Fruit fly (Drosophila melanogaster) whole organism, embryonic: ENCODE data around the gene CG18213.

Source experiments
- Awh ChIP-seq: fragments of 200-800 bp; sonication (Bioruptor generic); IDR thresholded peaks from 2 replicates; pipeline ENCODE4, ENCODE4 v1.3.6; 2022; ENCODE audit warnings: missing biosample characterization, missing genetic modification characterization
- B-H1 ChIP-seq: fragments of 200-800 bp; sonication (Bioruptor generic); IDR thresholded peaks from 3 replicates; pipeline ENCODE4 v1.3.6; 2022; ENCODE audit warnings: missing biosample characterization, missing genetic modification characterization
- CG10209 ChIP-seq: fragments of 200-800 bp; sonication (Bioruptor generic); optimal IDR thresholded peaks from 3 replicates; lab custom pipeline; 2017; ENCODE audit warnings: missing biosample characterization, mild to moderate bottlenecking, missing genetic modification characterization, missing genetic modification reagents
- CG11456 ChIP-seq: fragments of 200-800 bp; sonication (Bioruptor generic); IDR thresholded peaks from 3 replicates; pipeline ENCODE4 v1.3.6; 2022; ENCODE audit warnings: missing biosample characterization, missing genetic modification characterization
- CG11560 ChIP-seq: fragments of 200-800 bp; sonication (Bioruptor generic); IDR thresholded peaks from 3 replicates; pipeline ENCODE4 v1.3.6; 2022; ENCODE audit warnings: missing biosample characterization, missing genetic modification characterization
- CG11723 ChIP-seq: fragments of 200-800 bp; sonication (Bioruptor generic); optimal IDR thresholded peaks from 2 replicates; lab custom pipeline; 2017; ENCODE audit warnings: missing biosample characterization, mild to moderate bottlenecking, missing genetic modification characterization
- CG12659 ChIP-seq: fragments of 200-800 bp; sonication (Bioruptor generic); optimal IDR thresholded peaks from 3 replicates; lab custom pipeline; 2017; ENCODE audit warnings: mild to moderate bottlenecking, missing biosample characterization, missing genetic modification reagents, missing genetic modification characterization
- CG13296 ChIP-seq: fragments of 200-800 bp; sonication (Bioruptor generic); optimal IDR thresholded peaks from 3 replicates; lab custom pipeline; 2018; ENCODE audit warnings: missing biosample characterization, mild to moderate bottlenecking, missing genetic modification characterization
- CG15011 ChIP-seq: fragments of 200-800 bp; sonication (Bioruptor generic); optimal IDR thresholded peaks from 3 replicates; lab custom pipeline; 2018; ENCODE audit warnings: missing biosample characterization, mild to moderate bottlenecking, missing genetic modification characterization
- CG15269 ChIP-seq: fragments of 200-800 bp; sonication (Bioruptor generic); optimal IDR thresholded peaks from 2 replicates; lab custom pipeline; 2018; ENCODE audit warnings: missing biosample characterization, mild to moderate bottlenecking, missing genetic modification characterization, moderate library complexity
- CG15696 ChIP-seq: fragments of 200-800 bp; sonication (Bioruptor generic); optimal IDR thresholded peaks from 2 replicates; lab custom pipeline; 2019; ENCODE audit warnings: missing biosample characterization, mild to moderate bottlenecking, missing genetic modification characterization, moderate library complexity
- CG17328 ChIP-seq: fragments of 200-800 bp; sonication (Bioruptor generic); IDR thresholded peaks from 2 replicates; pipeline ENCODE4 v1.3.6; 2022; ENCODE audit warnings: missing biosample characterization, missing genetic modification characterization
- CG2116 ChIP-seq: fragments of 200-800 bp; sonication (Bioruptor generic); optimal IDR thresholded peaks from 3 replicates; lab custom pipeline; 2018; ENCODE audit warnings: missing biosample characterization, mild to moderate bottlenecking, missing genetic modification characterization
- CG2889 ChIP-seq: fragments of 200-800 bp; sonication (Bioruptor generic); IDR thresholded peaks from 3 replicates; pipeline ENCODE4 v1.3.6; 2022; ENCODE audit warnings: missing biosample characterization, missing genetic modification characterization
- CG3407 ChIP-seq: fragments of 200-800 bp; sonication (Bioruptor generic); optimal IDR thresholded peaks from 2 replicates; lab custom pipeline; 2018; ENCODE audit warnings: missing biosample characterization, mild to moderate bottlenecking, missing genetic modification characterization
- CG4617 ChIP-seq: fragments of 200-800 bp; sonication (Bioruptor generic); optimal IDR thresholded peaks from 3 replicates; lab custom pipeline; 2016; ENCODE audit warnings: missing biosample characterization, missing genetic modification characterization, borderline replicate concordance
- CG6683 ChIP-seq: fragments of 200-800 bp; sonication (Bioruptor generic); optimal IDR thresholded peaks from 2 replicates; lab custom pipeline; 2017; ENCODE audit warnings: missing biosample characterization, mild to moderate bottlenecking, missing genetic modification characterization, missing genetic modification reagents
- CG9437 ChIP-seq: fragments of 200-800 bp; sonication (Bioruptor generic); optimal IDR thresholded peaks from 2 replicates; lab custom pipeline; 2018; ENCODE audit warnings: missing biosample characterization, mild to moderate bottlenecking, missing genetic modification characterization
- CG9817 ChIP-seq: fragments of 200-800 bp; sonication (Bioruptor generic); optimal IDR thresholded peaks from 2 replicates; lab custom pipeline; 2018; ENCODE audit warnings: missing biosample characterization, mild to moderate bottlenecking, missing genetic modification characterization, moderate library complexity
- CTCF ChIP-seq: fragments of 200-800 bp; sonication (Bioruptor generic); optimal IDR thresholded peaks from 2 replicates; lab custom pipeline; 2017; ENCODE audit warnings: missing biosample characterization, mild to moderate bottlenecking, missing genetic modification characterization, moderate library complexity
- D19B ChIP-seq: fragments of 200-800 bp; sonication (Bioruptor generic); optimal IDR thresholded peaks from 2 replicates; lab custom pipeline; 2017; ENCODE audit warnings: missing biosample characterization, mild to moderate bottlenecking, missing genetic modification characterization
- Dad ChIP-seq: fragments of 200-800 bp; sonication (Bioruptor generic); optimal IDR thresholded peaks from 3 replicates; lab custom pipeline; 2016; ENCODE audit warnings: missing biosample characterization, missing genetic modification characterization
- Fer1 ChIP-seq: fragments of 200-800 bp; sonication (Bioruptor generic); optimal IDR thresholded peaks from 2 replicates; lab custom pipeline; 2017; ENCODE audit warnings: missing biosample characterization, mild to moderate bottlenecking, missing genetic modification characterization
- Gug ChIP-seq: fragments of 200-800 bp; sonication (Bioruptor generic); IDR thresholded peaks from 4 replicates; pipeline ENCODE4 v1.3.6; 2022; ENCODE audit warnings: missing biosample characterization, missing genetic modification characterization
- H15 ChIP-seq: fragments of 200-800 bp; sonication (Bioruptor generic); IDR thresholded peaks from 3 replicates; pipeline ENCODE4 v1.3.6; 2022; ENCODE audit warnings: missing biosample characterization, missing genetic modification characterization
- HLH4C ChIP-seq: fragments of 200-800 bp; sonication (Bioruptor generic); IDR thresholded peaks from 3 replicates; pipeline ENCODE4 v1.3.6; 2022; ENCODE audit warnings: missing biosample characterization, missing genetic modification characterization; ENCODE audit not compliant: partially characterized antibody
- Max ChIP-seq: fragments of 200-800 bp; sonication (Bioruptor generic); optimal IDR thresholded peaks from 2 replicates; lab custom pipeline; 2016; ENCODE audit warnings: missing biosample characterization, mild to moderate bottlenecking, missing genetic modification characterization
- NK7.1 ChIP-seq: fragments of 200-800 bp; sonication (Bioruptor generic); optimal IDR thresholded peaks from 3 replicates; lab custom pipeline; 2016; ENCODE audit warnings: missing biosample characterization, missing genetic modification characterization
- Opbp ChIP-seq: fragments of 200-800 bp; sonication (Bioruptor generic); IDR thresholded peaks from 3 replicates; pipeline ENCODE4 v1.3.6; 2022; ENCODE audit warnings: missing biosample characterization, missing genetic modification characterization; ENCODE audit not compliant: partially characterized antibody
- Pdp1 ChIP-seq, 2 experiments: fragments of 200-800 bp; sonication (Bioruptor generic); optimal IDR thresholded peaks; 3 replicates each; lab custom pipeline; 2016; ENCODE audit warnings: missing biosample characterization in 2 of 2, missing genetic modification characterization in 2 of 2, mild to moderate bottlenecking in 1 of 2, moderate library complexity in 1 of 2
- Scr ChIP-seq: fragments of 200-800 bp; sonication (Bioruptor generic); IDR thresholded peaks from 2 replicates; pipeline ENCODE4 v1.3.6; 2022; ENCODE audit warnings: missing biosample characterization, missing genetic modification characterization; ENCODE audit not compliant: partially characterized antibody
- Sry-β ChIP-seq: fragments of 200-800 bp; sonication (Bioruptor generic); optimal IDR thresholded peaks from 2 replicates; lab custom pipeline; 2018; ENCODE audit warnings: missing biosample characterization, mild to moderate bottlenecking, missing genetic modification characterization, moderate library complexity
- Xrp1 ChIP-seq: fragments of 200-800 bp; sonication (Bioruptor generic); IDR thresholded peaks from 2 replicates; pipeline ENCODE4 v1.3.6; 2022; ENCODE audit warnings: missing biosample characterization, missing genetic modification characterization
- YL-1 ChIP-seq: fragments of 200-800 bp; sonication (Bioruptor generic); optimal IDR thresholded peaks from 3 replicates; lab custom pipeline; 2017; ENCODE audit warnings: missing biosample characterization, mild to moderate bottlenecking, missing genetic modification characterization
- abd-A ChIP-seq: fragments of 200-800 bp; sonication (Bioruptor generic); optimal IDR thresholded peaks from 3 replicates; lab custom pipeline; 2019; ENCODE audit warnings: missing biosample characterization, mild to moderate bottlenecking, missing genetic modification characterization, moderate library complexity
- bowl ChIP-seq: fragments of 200-800 bp; sonication (Bioruptor generic); IDR thresholded peaks from 2 replicates; pipeline ENCODE4 v1.3.6; 2022; ENCODE audit warnings: missing biosample characterization, missing genetic modification characterization
- cas ChIP-seq: fragments of 200-800 bp; sonication (Bioruptor generic); IDR thresholded peaks from 2 replicates; pipeline ENCODE4 v1.3.6; 2022; ENCODE audit warnings: missing biosample characterization, missing genetic modification characterization
- crc ChIP-seq: fragments of 200-800 bp; sonication (Bioruptor generic); optimal IDR thresholded peaks from 2 replicates; lab custom pipeline; 2016; ENCODE audit warnings: missing biosample characterization, missing genetic modification characterization
- croc ChIP-seq: fragments of 200-800 bp; sonication (Bioruptor generic); conservative IDR thresholded peaks from 3 replicates; pipeline ENCODE4 v1.3.6; 2022; ENCODE audit warnings: missing biosample characterization, missing genetic modification characterization
- exex ChIP-seq: fragments of 200-800 bp; sonication (Bioruptor generic); optimal IDR thresholded peaks from 4 replicates; lab custom pipeline; 2018; ENCODE audit warnings: missing biosample characterization, mild to moderate bottlenecking, missing genetic modification characterization, moderate library complexity
- fd64A ChIP-seq: fragments of 200-800 bp; sonication (Bioruptor generic); optimal IDR thresholded peaks from 3 replicates; lab custom pipeline; 2018; ENCODE audit warnings: missing biosample characterization, mild to moderate bottlenecking, missing genetic modification characterization
- inv ChIP-seq: fragments of 200-800 bp; sonication (Bioruptor generic); IDR thresholded peaks from 2 replicates; pipeline ENCODE4 v1.3.6; 2022; ENCODE audit warnings: missing biosample characterization, missing genetic modification characterization; ENCODE audit not compliant: partially characterized antibody
- pita ChIP-seq: fragments of 200-800 bp; sonication (Bioruptor generic); optimal IDR thresholded peaks from 2 replicates; lab custom pipeline; 2017; ENCODE audit warnings: missing biosample characterization, mild to moderate bottlenecking, missing genetic modification characterization
- ro ChIP-seq: fragments of 200-800 bp; sonication (Bioruptor generic); IDR thresholded peaks from 2 replicates; pipeline ENCODE4 v1.3.6; 2022; ENCODE audit warnings: missing biosample characterization, missing genetic modification characterization
- sim ChIP-seq: fragments of 200-800 bp; sonication (Bioruptor generic); IDR thresholded peaks from 2 replicates; pipeline ENCODE4 v1.3.6; 2022; ENCODE audit warnings: missing biosample characterization, missing genetic modification characterization
- slou ChIP-seq: fragments of 200-800 bp; sonication (Bioruptor generic); optimal IDR thresholded peaks from 3 replicates; lab custom pipeline; 2016; ENCODE audit warnings: missing biosample characterization, missing genetic modification characterization
- ssp ChIP-seq: fragments of 200-800 bp; sonication (Bioruptor generic); IDR thresholded peaks from 2 replicates; pipeline ENCODE4 v1.3.6; 2022; ENCODE audit warnings: missing biosample characterization, missing genetic modification characterization
- tgo ChIP-seq: fragments of 200-800 bp; sonication (Bioruptor generic); IDR thresholded peaks from 3 replicates; pipeline ENCODE4 v1.3.6; 2022; ENCODE audit warnings: missing biosample characterization, missing genetic modification characterization
- wor ChIP-seq: fragments of 200-800 bp; sonication (Bioruptor generic); IDR thresholded peaks from 2 replicates; pipeline ENCODE4 v1.3.6; 2022; ENCODE audit warnings: missing biosample characterization, missing genetic modification characterization
- zen2 ChIP-seq: fragments of 200-800 bp; sonication (Bioruptor generic); IDR thresholded peaks from 3 replicates; pipeline ENCODE4 v1.3.6; 2022; ENCODE audit warnings: missing biosample characterization, missing genetic modification characterization; ENCODE audit not compliant: partially characterized antibody

Gene CG18213

dm6 chr3R:17085029-17085807 lies 45.2 kb upstream of the CG18213 start, which contains the start of gene GckIII (continued):
- TF ChIP-seq bowl (GFP tag; lab: Robert Waterston, UW) (no peak), B-H1 (no peak), tgo (GFP tag; lab: Robert Waterston, UW) (no peak), cas (GFP tag; lab: Robert Waterston, UW) (no peak), CG4617 (GFP tag; lab: Kevin White, UChicago) (peak; percentile 63), CG11560 (tag; lab: Robert Waterston, UW) (peak; percentile 83; the same call in 2 of the 3 replicates), pita (GFP tag; lab: Kevin White, UChicago) (no peak), Gug (GFP tag; lab: Robert Waterston, UW) (no peak), exex (tag; lab: Kevin White, UChicago) (no peak), CG15696 (tag; lab: Kevin White, UChicago) (no peak), CG9437 (GFP tag; lab: Kevin White, UChicago) (no peak), wor (GFP tag; lab: Robert Waterston, UW) (no peak), CG17328 (GFP tag; lab: Robert Waterston, UW) (no peak), CG2116 (GFP tag; lab: Kevin White, UChicago) (peak; percentile 62), CG10209 (GFP tag; lab: Kevin White, UChicago) (no peak), Dad (GFP tag; lab: Kevin White, UChicago) (no peak), CG11456 (GFP tag; lab: Robert Waterston, UW) (no peak), Sry-β (GFP tag; lab: Kevin White, UChicago) (peak; percentile 5), HLH4C (peak; percentile 82), fd64A (GFP tag; lab: Kevin White, UChicago) (no peak), NK7.1 (GFP tag; lab: Kevin White, UChicago) (no peak), YL-1 (peak; percentile 5), abd-A (tag; lab: Kevin White, UChicago) (no peak), Opbp (GFP tag; lab: Robert Waterston, UW) (peak; percentile 11; the same call in 2 of the 3 replicates), Scr (GFP tag; lab: Robert Waterston, UW) (peak; percentile 89), H15 (GFP tag; lab: Robert Waterston, UW) (no peak), D19B (GFP tag; lab: Kevin White, UChicago) (no peak), Xrp1 (GFP tag; lab: Robert Waterston, UW) (peak; percentile 12), croc (GFP tag; lab: Robert Waterston, UW) (no peak), zen2 (GFP tag; lab: Robert Waterston, UW) (peak; percentile 89), slou (GFP tag; lab: Kevin White, UChicago) (no peak), Pdp1 (GFP tag; optimal IDR thresholded peaks at IDR 0.05; lab: Kevin White, UChicago) (peak in 1 of 2 experiments; percentile 11), crc (no peak), ssp (no peak), CTCF (no peak), Fer1 (GFP tag; lab: Kevin White, UChicago) (no peak), CG15269 (tag; lab: Kevin White, UChicago) (no peak), CG11723 (GFP tag; lab: Kevin White, UChicago) (no peak), sim (no peak), Awh (GFP tag; lab: Robert Waterston, UW) (no peak), CG9817 (tag; lab: Kevin White, UChicago) (no peak), CG2889 (no peak), CG13296 (no peak), CG12659 (GFP tag; lab: Kevin White, UChicago) (peak; percentile 51), CG3407 (GFP tag; lab: Kevin White, UChicago) (no peak), Max (no peak), ro (GFP tag; lab: Robert Waterston, UW) (no peak), CG15011 (no peak), inv (GFP tag; lab: Robert Waterston, UW) (peak; percentile 70), CG6683 (GFP tag; lab: Kevin White, UChicago) (no peak)
